Worm (Caenorhabditis elegans): Measurements from ENCODE around the gene Y26G10.4.

Gene Y26G10.4

ce11 chrV:17699097-17699496, at the start of gene Y26G10.4:
Gene Y26G10.4 (minus strand): TSS chrV:17699197.
- TF ChIP-seq ceh-82 (tag; optimal IDR thresholded peaks at IDR 0.05) (no peak), zag-1 (tag; optimal IDR thresholded peaks at IDR 0.05) (no peak), lin-29 (GFP tag; IDR thresholded peaks at IDR 0.05) (no peak), daf-8 (GFP tag; IDR thresholded peaks at IDR 0.05) (no peak), F49E8.2 (tag; optimal IDR thresholded peaks at IDR 0.05; ENCODE audit: borderline replicate concordance) (no peak), ceh-32 (tag; optimal IDR thresholded peaks at IDR 0.05; ENCODE audit: poor library complexity) (no peak), mdt-29 (GFP tag; IDR thresholded peaks at IDR 0.05) (no peak), lin-15B (tag; optimal IDR thresholded peaks at IDR 0.05) (no peak), dpl-1 (GFP tag; optimal IDR thresholded peaks at IDR 0.05) (no peak), egl-43 (GFP tag; IDR thresholded peaks at IDR 0.05) (no peak), nhr-41 (GFP tag; IDR thresholded peaks at IDR 0.05) (no peak), unc-62 (GFP tag; optimal IDR thresholded peaks at IDR 0.05 in 1 of 2) (no peak), unc-62 (tag; optimal IDR thresholded peaks at IDR 0.05) (no peak), madf-9 (GFP tag; conservative IDR thresholded peaks at IDR 0.05) (no peak), ztf-7 (tag; optimal IDR thresholded peaks at IDR 0.05) (no peak), nhr-48 (tag; optimal IDR thresholded peaks at IDR 0.05) (no peak), Y75B8A.6 (GFP tag; IDR thresholded peaks at IDR 0.05) (no peak), ceh-28 (tag; optimal IDR thresholded peaks at IDR 0.05) (no peak)

ce11 chrV:17746959-17747358, 48.0 kb upstream of the Y26G10.4 start, which contains the start of gene twk-36:
Gene twk-36 (minus strand): TSS chrV:17747059.
- no peak for TF ChIP-seq duxl-1 (tag; optimal IDR thresholded peaks at IDR 0.05; ENCODE audit: poor library complexity)
- no peak for TF ChIP-seq ceh-62 (tag; optimal IDR thresholded peaks at IDR 0.05)
- no peak for TF ChIP-seq egl-27 (tag; optimal IDR thresholded peaks at IDR 0.05)
- no peak for TF ChIP-seq lin-29 (GFP tag; IDR thresholded peaks at IDR 0.05)
- no peak for TF ChIP-seq set-16 (GFP tag; IDR thresholded peaks at IDR 0.05)
- no peak for TF ChIP-seq php-3 (GFP tag; IDR thresholded peaks at IDR 0.05)
- TF ChIP-seq F10B5.3 (tag; optimal IDR thresholded peaks at IDR 0.05) = no peak
- TF ChIP-seq snpc-4 (tag; optimal IDR thresholded peaks at IDR 0.05) = no peak
- TF ChIP-seq sdz-12 (GFP tag; optimal IDR thresholded peaks at IDR 0.05) = no peak
- no peak for TF ChIP-seq gei-8 (GFP tag; optimal IDR thresholded peaks at IDR 0.05)
- no peak for TF ChIP-seq F44E2.7 (GFP tag; IDR thresholded peaks at IDR 0.05)

ce11 chrV:17743802-17744201, 44.8 kb upstream of the Y26G10.4 start:
- no peak for TF ChIP-seq T20F7.1 (GFP tag; optimal IDR thresholded peaks at IDR 0.05)
- no peak for TF ChIP-seq rbr-2 (tag; optimal IDR thresholded peaks at IDR 0.05)
- no peak for TF ChIP-seq ceh-82 (tag; optimal IDR thresholded peaks at IDR 0.05)
- TF ChIP-seq nhr-42 (GFP tag; IDR thresholded peaks at IDR 0.05) = no peak
- TF ChIP-seq F26F4.8 (GFP tag; conservative IDR thresholded peaks at IDR 0.05) = no peak
- TF ChIP-seq nhr-76 (tag; optimal IDR thresholded peaks at IDR 0.05) = no peak
- TF ChIP-seq lin-39 (tag; optimal IDR thresholded peaks at IDR 0.05) = no peak
- no peak for TF ChIP-seq nhr-41 (GFP tag; IDR thresholded peaks at IDR 0.05)
- no peak for TF ChIP-seq hmg-1.1 (GFP tag; IDR thresholded peaks at IDR 0.05)
- no peak for TF ChIP-seq vab-7 (GFP tag; IDR thresholded peaks at IDR 0.05)
- TF ChIP-seq attf-4 (tag; optimal IDR thresholded peaks at IDR 0.05) = no peak

- TF ChIP-seq zfp-2 (tag; optimal IDR thresholded peaks at IDR 0.05) (no peak), lin-1 (GFP tag; IDR thresholded peaks at IDR 0.05) (no peak), ceh-44 (GFP tag; IDR thresholded peaks at IDR 0.05) (no peak), R02D3.7 (tag; optimal IDR thresholded peaks at IDR 0.05) (no peak), lin-13 (GFP tag; optimal IDR thresholded peaks at IDR 0.05) (no peak), ZK546.5 (tag; optimal IDR thresholded peaks at IDR 0.05) (no peak), nhr-6 (tag; optimal IDR thresholded peaks at IDR 0.05) (no peak), php-3 (GFP tag; IDR thresholded peaks at IDR 0.05) (no peak), nhr-41 (GFP tag; IDR thresholded peaks at IDR 0.05) (no peak), F37D6.2 (tag; optimal IDR thresholded peaks at IDR 0.05) (no peak), mdt-29 (GFP tag; IDR thresholded peaks at IDR 0.05) (no peak), jun-1 (tag; optimal IDR thresholded peaks at IDR 0.05) (no peak), F49E8.2 (tag; optimal IDR thresholded peaks at IDR 0.05; ENCODE audit: borderline replicate concordance) (no peak), dmd-6 (GFP tag; IDR thresholded peaks at IDR 0.05) (no peak), aly-2 (tag; optimal IDR thresholded peaks at IDR 0.05) (no peak), lin-38 (GFP tag; IDR thresholded peaks at IDR 0.05) (no peak), nhr-28 (tag; optimal IDR thresholded peaks at IDR 0.05) (no peak)
Measured at ce11 chrV:17739801-17740200, 40.8 kb upstream of the Y26G10.4 start, which contains the start of gene cutl-4. Gene cutl-4 (minus strand): TSS chrV:17739901.
